Worm (Caenorhabditis elegans): ENCODE measurements around the gene trr-1.

trr-1 gene

DNA sequence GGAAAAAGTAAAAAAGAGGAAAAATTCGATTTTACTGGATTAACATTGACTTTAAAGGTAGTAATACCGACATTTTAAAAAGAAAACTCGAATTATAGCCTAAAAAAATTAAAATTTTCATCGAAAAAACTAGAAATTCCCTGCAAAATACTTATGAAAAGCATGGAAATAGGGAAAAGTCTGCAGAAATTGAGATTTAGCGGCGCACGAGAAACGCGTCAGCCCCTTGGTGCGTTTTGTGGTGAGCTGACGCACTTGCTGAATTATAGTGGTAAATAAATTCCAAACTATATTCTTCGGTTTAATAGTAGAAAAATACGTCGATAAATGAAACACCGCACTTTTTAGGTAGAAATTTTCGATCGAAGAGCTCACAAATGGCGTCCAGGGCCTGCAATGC, 18.7 kb upstream of the trr-1 start (continued):
- TF ChIP-seq ceh-28 (tag; optimal IDR thresholded peaks at IDR 0.05) (no peak), Y105C5A.15 (GFP tag; IDR thresholded peaks at IDR 0.05) (no peak), lsy-2 (tag; optimal IDR thresholded peaks at IDR 0.05) (peak in 1 of 2 experiments; percentile 70), nhr-25 (tag; optimal IDR thresholded peaks at IDR 0.05; ENCODE audit: borderline replicate concordance, insufficient read depth) (no peak), lin-38 (GFP tag; IDR thresholded peaks at IDR 0.05) (peak; percentile 31; the same call in 1 of the 2 replicates)

DNA sequence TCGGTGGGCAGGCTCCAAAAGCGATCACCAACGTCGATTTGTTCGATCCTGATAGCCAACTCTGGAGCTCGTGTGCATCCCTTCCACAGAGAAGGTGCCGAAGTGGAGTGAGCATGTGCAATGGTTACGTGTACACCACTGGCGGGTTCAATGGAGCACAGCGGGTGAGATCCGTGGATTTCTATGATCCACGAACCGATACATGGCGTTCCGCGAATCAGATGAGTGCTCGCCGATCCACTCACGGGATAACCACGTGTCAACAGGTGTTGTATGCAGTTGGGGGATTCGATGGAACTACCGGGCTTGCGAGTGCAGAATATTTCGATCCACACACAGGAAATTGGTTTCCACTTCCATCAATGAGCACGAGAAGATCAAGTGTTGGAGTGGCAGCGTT, 15.1 kb upstream of the trr-1 start:
- TF ChIP-seq zag-1 (tag; optimal IDR thresholded peaks at IDR 0.05) (no peak), ces-1 (GFP tag; optimal IDR thresholded peaks at IDR 0.05) (no peak), jun-1 (tag; optimal IDR thresholded peaks at IDR 0.05) (no peak), ctbp-1 (GFP tag; IDR thresholded peaks at IDR 0.05) (0 out of 2 replicates have a peak, but pooled peaks have one; percentile 16), ceh-32 (tag; optimal IDR thresholded peaks at IDR 0.05; ENCODE audit: poor library complexity) (no peak), nhr-76 (tag; optimal IDR thresholded peaks at IDR 0.05) (no peak), F26F4.8 (GFP tag; conservative IDR thresholded peaks at IDR 0.05) (no peak), attf-4 (tag; optimal IDR thresholded peaks at IDR 0.05) (no peak), F10B5.3 (tag; optimal IDR thresholded peaks at IDR 0.05) (no peak), aly-2 (tag; optimal IDR thresholded peaks at IDR 0.05) (peak; percentile 48), nhr-42 (GFP tag; IDR thresholded peaks at IDR 0.05) (no peak), hlh-11 (tag; optimal IDR thresholded peaks at IDR 0.05) (no peak), duxl-1 (tag; optimal IDR thresholded peaks at IDR 0.05; ENCODE audit: poor library complexity) (no peak), unc-62 (GFP tag; optimal IDR thresholded peaks at IDR 0.05 in 1 of 2) (peak in 1 of 2 experiments; percentile 56), unc-62 (tag; optimal IDR thresholded peaks at IDR 0.05) (no peak), lin-13 (GFP tag; optimal IDR thresholded peaks at IDR 0.05) (no peak), daf-19 (GFP tag; conservative IDR thresholded peaks at IDR 0.05) (no peak), zfp-3 (GFP tag; conservative IDR thresholded peaks at IDR 0.05) (no peak), lin-29 (GFP tag; IDR thresholded peaks at IDR 0.05) (no peak), set-16 (GFP tag; IDR thresholded peaks at IDR 0.05) (peak; percentile 38), egl-43 (GFP tag; IDR thresholded peaks at IDR 0.05) (no peak), dpl-1 (GFP tag; optimal IDR thresholded peaks at IDR 0.05) (no peak), gei-8 (GFP tag; optimal IDR thresholded peaks at IDR 0.05) (no peak), pha-4 (GFP tag; IDR thresholded peaks at IDR 0.05) (no peak), pha-4 (tag; optimal IDR thresholded peaks at IDR 0.05) (no peak), dmd-9 (GFP tag; IDR thresholded peaks at IDR 0.05) (no peak), T26A8.4 (GFP tag; IDR thresholded peaks at IDR 0.05) (no peak), D1046.2 (GFP tag; IDR thresholded peaks at IDR 0.05) (peak; percentile 81; the same call in 1 of the 2 replicates)

DNA sequence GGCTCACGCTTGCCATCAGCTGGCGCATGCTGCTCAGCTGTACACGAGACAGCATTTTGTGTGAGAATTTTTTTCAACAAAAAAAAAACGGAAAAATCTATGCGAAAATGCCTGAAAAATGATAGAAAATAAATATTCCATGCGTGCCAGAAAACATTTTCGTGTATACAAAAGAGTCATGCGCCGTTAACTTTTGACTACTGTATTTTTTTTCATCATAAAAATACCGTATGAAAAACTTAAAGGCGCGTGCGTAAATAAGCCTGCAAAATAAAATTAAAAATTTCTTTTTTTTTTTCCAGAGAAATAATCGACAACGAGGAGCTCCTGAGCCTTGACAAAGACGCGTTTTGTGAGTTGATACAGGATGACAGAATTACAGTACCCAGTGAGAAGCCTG, 14.2 kb upstream of the trr-1 start:
- no peak for TF ChIP-seq nhr-10 (tag; optimal IDR thresholded peaks at IDR 0.05)
- no peak for TF ChIP-seq cey-2 (tag; optimal IDR thresholded peaks at IDR 0.05; ENCODE audit: borderline replicate concordance, insufficient read depth)
- TF ChIP-seq ceh-82 (tag; optimal IDR thresholded peaks at IDR 0.05), result no peak
- no peak for TF ChIP-seq ceh-62 (tag; optimal IDR thresholded peaks at IDR 0.05)
- TF ChIP-seq spr-3 (GFP tag; optimal IDR thresholded peaks at IDR 0.05), result no peak
- no peak for TF ChIP-seq hlh-11 (tag; optimal IDR thresholded peaks at IDR 0.05)
- no peak for TF ChIP-seq R02D3.7 (tag; optimal IDR thresholded peaks at IDR 0.05)
- no peak for TF ChIP-seq dpl-1 (GFP tag; optimal IDR thresholded peaks at IDR 0.05)
- no peak for TF ChIP-seq ces-1 (GFP tag; optimal IDR thresholded peaks at IDR 0.05)
- TF ChIP-seq hif-1 (tag; optimal IDR thresholded peaks at IDR 0.05), result no peak
- no peak for TF ChIP-seq hmg-1.1 (GFP tag; IDR thresholded peaks at IDR 0.05)

All from whole organism, L4 larva.